Worm (Caenorhabditis elegans) whole organism, L4 larva: ENCODE measurements around the gene cdk-1.

ENCODE experiments used
- D1046.2 ChIP-seq: fragments of 200-800 bp; sonication (Bioruptor generic); IDR thresholded peaks from 2 replicates; pipeline ENCODE4 v1.3.6; 2022; ENCODE audit warnings: missing genetic modification characterization, missing compliant biosample characterization
- T26A8.4 ChIP-seq: fragments of 200-800 bp; sonication (Bioruptor generic); IDR thresholded peaks from 2 replicates; pipeline ENCODE4 v1.3.6; 2022; ENCODE audit warnings: missing genetic modification characterization, missing compliant biosample characterization
- Y5F2A.4 ChIP-seq: fragments of 200-800 bp; sonication (Bioruptor generic); optimal IDR thresholded peaks from 2 replicates; lab custom pipeline; 2018; ENCODE audit warnings: mild to moderate bottlenecking, missing genetic modification characterization, missing compliant biosample characterization
- ZK337.2 ChIP-seq: fragments of 200-800 bp; sonication (Bioruptor generic); IDR thresholded peaks from 2 replicates; pipeline ENCODE4 v1.3.6; 2022; ENCODE audit warnings: missing genetic modification reagents, missing genetic modification characterization, missing compliant biosample characterization
- ama-1 ChIP-seq: fragments of 150-350 bp; optimal IDR thresholded peaks from 2 replicates; lab custom pipeline; 2014; ENCODE audit warnings: inconsistent platforms, mixed read lengths
- arid-1 ChIP-seq: fragments of 200-800 bp; sonication (Bioruptor generic); conservative IDR thresholded peaks from 2 replicates; pipeline ENCODE4 v1.3.6; 2022; ENCODE audit warnings: missing genetic modification reagents, missing genetic modification characterization, missing compliant biosample characterization
- attf-4 ChIP-seq: sonication (generic microtip); optimal IDR thresholded peaks from 3 replicates; lab custom pipeline; 2017; ENCODE audit warnings: missing biosample characterization, missing genetic modification characterization
- ceh-62 ChIP-seq: sonication (generic microtip); optimal IDR thresholded peaks from 2 replicates; lab custom pipeline; 2017; ENCODE audit warnings: missing biosample characterization, missing genetic modification characterization
- daf-16 ChIP-seq, 3 experiments: sonication (generic microtip); optimal IDR thresholded peaks; 2 replicates each; lab custom pipeline; 2016 to 2017; ENCODE audit warnings: missing genetic modification characterization in 3 of 3, missing genetic modification reagents in 3 of 3, mild to moderate bottlenecking in 2 of 3, missing compliant biosample characterization in 2 of 3, missing biosample characterization in 1 of 3, moderate library complexity in 1 of 3
- daf-19 ChIP-seq: fragments of 200-800 bp; sonication (Bioruptor generic); conservative IDR thresholded peaks from 2 replicates; pipeline ENCODE4 v1.3.6; 2022; ENCODE audit warnings: missing genetic modification characterization, missing compliant biosample characterization
- dpl-1 ChIP-seq: fragments of 150-350 bp; optimal IDR thresholded peaks from 2 replicates; lab custom pipeline; 2014; ENCODE audit warnings: missing biosample characterization, missing genetic modification reagents, missing genetic modification characterization
- duxl-1 ChIP-seq: sonication (generic microtip); optimal IDR thresholded peaks from 2 replicates; lab custom pipeline; 2016; ENCODE audit warnings: mild to moderate bottlenecking, missing genetic modification characterization, moderate library complexity, missing compliant biosample characterization; ENCODE audit not compliant: poor library complexity
- gei-8 ChIP-seq: fragments of 200-800 bp; sonication (Bioruptor generic); optimal IDR thresholded peaks from 2 replicates; lab custom pipeline; 2018; ENCODE audit warnings: mild to moderate bottlenecking, missing genetic modification characterization, missing compliant biosample characterization
- hlh-30 ChIP-seq: sonication (generic microtip); optimal IDR thresholded peaks from 2 replicates; lab custom pipeline; 2017; ENCODE audit warnings: antibody characterized with exemption, mild to moderate bottlenecking, missing genetic modification characterization, missing compliant biosample characterization; ENCODE audit not compliant: insufficient read depth
- hmg-1.1 ChIP-seq: fragments of 200-800 bp; sonication (Bioruptor generic); IDR thresholded peaks from 2 replicates; pipeline ENCODE4 v1.3.6; 2022; ENCODE audit warnings: missing genetic modification reagents, missing genetic modification characterization, missing compliant biosample characterization
- lir-3 ChIP-seq: sonication (generic microtip); optimal IDR thresholded peaks from 2 replicates; lab custom pipeline; 2016; ENCODE audit warnings: mild to moderate bottlenecking, missing genetic modification characterization, missing compliant biosample characterization
- lsy-2 ChIP-seq, 2 experiments: fragments of 150-350 bp in 1 of 2; sonication (generic microtip) in 1 of 2; optimal IDR thresholded peaks; 2 replicates each; lab custom pipeline; 2014 to 2017; ENCODE audit warnings: missing biosample characterization in 2 of 2, missing genetic modification characterization in 2 of 2
- mdl-1 ChIP-seq, 2 experiments: fragments of 150-350 bp in 1 of 2; sonication (generic microtip) in 1 of 2; optimal IDR thresholded peaks; 2 replicates each; lab custom pipeline; 2014 to 2017; ENCODE audit warnings: missing biosample characterization in 2 of 2, missing genetic modification characterization in 2 of 2
- mdt-29 ChIP-seq: fragments of 200-800 bp; sonication (Bioruptor generic); IDR thresholded peaks from 2 replicates; pipeline ENCODE4 v1.3.6; 2022; ENCODE audit warnings: missing genetic modification reagents, missing genetic modification characterization, missing compliant biosample characterization
- mxl-3 ChIP-seq: fragments of 200-800 bp; sonication (Bioruptor generic); optimal IDR thresholded peaks from 2 replicates; lab custom pipeline; 2018; ENCODE audit warnings: mild to moderate bottlenecking, missing genetic modification characterization, missing compliant biosample characterization
- nhr-11 ChIP-seq: fragments of 150-350 bp; optimal IDR thresholded peaks from 2 replicates; lab custom pipeline; 2014; ENCODE audit warnings: missing biosample characterization, missing genetic modification characterization
- nhr-237 ChIP-seq: sonication (generic microtip); optimal IDR thresholded peaks from 2 replicates; lab custom pipeline; 2017; ENCODE audit warnings: missing biosample characterization, missing genetic modification characterization
- nhr-25 ChIP-seq: sonication (generic microtip); optimal IDR thresholded peaks from 2 replicates; lab custom pipeline; 2017; ENCODE audit warnings: missing genetic modification characterization, mild to moderate bottlenecking, missing compliant biosample characterization, antibody characterized with exemption, moderate library complexity, borderline replicate concordance; ENCODE audit not compliant: insufficient read depth
- nhr-28 ChIP-seq: fragments of 150-350 bp; optimal IDR thresholded peaks from 2 replicates; lab custom pipeline; 2014; ENCODE audit warnings: missing biosample characterization, missing genetic modification characterization
- nhr-76 ChIP-seq: fragments of 150-350 bp; optimal IDR thresholded peaks from 2 replicates; lab custom pipeline; 2014; ENCODE audit warnings: missing biosample characterization, missing genetic modification characterization
- rbr-2 ChIP-seq: sonication (generic microtip); optimal IDR thresholded peaks from 2 replicates; lab custom pipeline; 2016; ENCODE audit warnings: missing genotype, missing genetic modification characterization, missing compliant biosample characterization
- sdz-12 ChIP-seq: fragments of 200-800 bp; sonication (Bioruptor generic); optimal IDR thresholded peaks from 2 replicates; lab custom pipeline; 2018; ENCODE audit warnings: mild to moderate bottlenecking, missing genetic modification characterization, missing compliant biosample characterization
- snpc-1.2 ChIP-seq: fragments of 200-800 bp; sonication (Bioruptor generic); IDR thresholded peaks from 2 replicates; pipeline ENCODE4 v1.3.6; 2022; ENCODE audit warnings: missing genetic modification reagents, missing genetic modification characterization, missing compliant biosample characterization
- snpc-4 ChIP-seq: fragments of 150-350 bp; optimal IDR thresholded peaks from 2 replicates; lab custom pipeline; 2014; ENCODE audit warnings: missing biosample characterization, missing genetic modification characterization
- spr-1 ChIP-seq: sonication (generic microtip); optimal IDR thresholded peaks from 2 replicates; lab custom pipeline; 2016; ENCODE audit warnings: mild to moderate bottlenecking, missing genetic modification characterization, missing compliant biosample characterization
- spr-3 ChIP-seq: fragments of 200-800 bp; sonication (Bioruptor generic); optimal IDR thresholded peaks from 2 replicates; lab custom pipeline; 2018; ENCODE audit warnings: mild to moderate bottlenecking, missing genetic modification characterization, missing compliant biosample characterization
- tag-97 ChIP-seq: fragments of 200-800 bp; sonication (Bioruptor generic); IDR thresholded peaks from 2 replicates; pipeline ENCODE4 v1.3.6; 2022; ENCODE audit warnings: missing genetic modification characterization, missing compliant biosample characterization
- tra-1 ChIP-seq: fragments of 200-800 bp; sonication (Bioruptor generic); IDR thresholded peaks from 2 replicates; pipeline ENCODE4 v1.3.6; 2022; ENCODE audit warnings: missing genetic modification reagents, missing genetic modification characterization, missing compliant biosample characterization
- unc-130 ChIP-seq: sonication (generic microtip); optimal IDR thresholded peaks from 2 replicates; lab custom pipeline; 2016; ENCODE audit warnings: missing genetic modification reagents, missing genetic modification characterization, missing compliant biosample characterization
- unc-39 ChIP-seq: sonication (generic microtip); optimal IDR thresholded peaks from 2 replicates; lab custom pipeline; 2017; ENCODE audit warnings: missing biosample characterization, missing genetic modification characterization
- unc-62 ChIP-seq, 3 experiments: fragments of 150-350 bp in 1 of 3; sonication (generic microtip); optimal IDR thresholded peaks in 2 of 3; peaks in 1 of 3; 1 replicate in 1 of 3; 2 replicates in 2 of 3; lab custom pipeline; 2014 to 2017; ENCODE audit warnings: missing biosample characterization in 3 of 3, missing genetic modification characterization in 3 of 3, missing genetic modification reagents in 3 of 3, missing genotype in 1 of 3
- vab-7 ChIP-seq: fragments of 200-800 bp; sonication (Bioruptor generic); IDR thresholded peaks from 2 replicates; pipeline ENCODE4 v1.3.6; 2022; ENCODE audit warnings: missing genetic modification reagents, missing genetic modification characterization, missing compliant biosample characterization
- zag-1 ChIP-seq: fragments of 150-350 bp; optimal IDR thresholded peaks from 2 replicates; lab custom pipeline; 2014; ENCODE audit warnings: missing biosample characterization, missing genetic modification characterization
- zfp-2 ChIP-seq: sonication (generic microtip); optimal IDR thresholded peaks from 2 replicates; lab custom pipeline; 2016; ENCODE audit warnings: mild to moderate bottlenecking, missing genetic modification characterization, missing compliant biosample characterization
- zip-2 ChIP-seq: fragments of 150-350 bp; optimal IDR thresholded peaks from 2 replicates; lab custom pipeline; 2014; ENCODE audit warnings: missing biosample characterization, missing genetic modification characterization
- ztf-7 ChIP-seq: fragments of 150-350 bp; optimal IDR thresholded peaks from 2 replicates; lab custom pipeline; 2014; ENCODE audit warnings: missing biosample characterization, missing genetic modification characterization

The cdk-1 gene

DNA sequence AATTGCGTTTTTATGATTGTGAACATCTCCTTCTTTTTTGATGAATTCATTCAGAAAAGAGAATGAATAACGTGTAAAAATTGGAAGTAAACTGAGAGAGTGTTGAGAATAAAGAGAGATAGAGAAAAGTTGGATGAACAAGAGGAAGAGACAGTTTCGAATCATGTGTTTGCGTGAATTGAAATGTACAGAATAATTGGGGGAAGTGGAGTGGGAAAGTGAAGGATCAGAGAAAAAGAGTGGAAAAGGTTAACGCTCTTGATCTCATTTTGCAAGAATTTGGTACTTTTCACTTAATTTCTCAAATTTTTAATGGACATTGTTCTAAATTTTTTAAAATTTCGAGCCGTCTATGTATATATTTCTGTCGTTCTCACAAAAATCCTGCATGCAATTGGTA, 13.9 kb upstream of the cdk-1 start:
- TF ChIP-seq T26A8.4 (GFP tag; lab: Robert Waterston, UW), result no peak
- TF ChIP-seq unc-62 (GFP tag; optimal IDR thresholded peaks at IDR 0.05 in 1 of 2; lab: Kevin White, UChicago), result peak in 1 of 2 experiments; percentile 55
- TF ChIP-seq unc-62 (tag; optimal IDR thresholded peaks at IDR 0.05; lab: Kevin White, UChicago), result no peak
- TF ChIP-seq daf-19 (GFP tag; lab: Robert Waterston, UW), result no peak
- TF ChIP-seq mxl-3, result no peak

- TF ChIP-seq snpc-4 (tag; lab: Kevin White, UChicago), result no peak
- no peak for TF ChIP-seq zip-2 (tag; lab: Kevin White, UChicago)
- TF ChIP-seq zag-1, result no peak
- no peak for TF ChIP-seq unc-130 (GFP tag; lab: Kevin White, UChicago)
- no peak for TF ChIP-seq nhr-76 (tag; lab: Kevin White, UChicago)
Measured at ce11 chrIII:9734030-9734429, 13.2 kb upstream of the cdk-1 start.

DNA sequence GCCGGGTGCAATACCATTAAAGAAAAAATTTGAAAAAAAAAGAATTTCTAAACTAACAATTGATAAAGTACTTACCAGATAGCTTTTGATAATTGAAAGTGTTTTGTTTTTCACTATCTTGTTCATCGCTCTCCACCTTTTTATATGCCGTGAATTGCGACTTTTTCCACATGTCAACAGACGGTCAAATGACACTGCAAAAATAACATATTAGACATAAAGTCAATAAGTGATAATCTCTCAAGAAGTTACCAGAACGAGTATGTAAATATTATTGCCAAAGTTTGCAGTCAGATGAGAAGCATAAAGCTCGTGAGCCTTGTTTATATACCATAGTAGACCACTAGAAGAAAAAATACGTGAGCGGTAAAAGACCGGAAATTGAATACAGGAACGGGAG, 11.4 kb upstream of the cdk-1 start, which contains the start of gene dao-6:
dao-6 (minus strand) TSS at position 345 of the 400 bp plus-strand sequence.
- TF ChIP-seq daf-16 (GFP tag; optimal IDR thresholded peaks at IDR 0.05; lab: Kevin White, UChicago) (no peak), daf-16 (tag; optimal IDR thresholded peaks at IDR 0.05; lab: Kevin White, UChicago) (peak; percentile 62), ceh-62 (tag; lab: Kevin White, UChicago) (no peak)

- no peak for TF ChIP-seq arid-1
- TF ChIP-seq vab-7 (GFP tag; lab: Robert Waterston, UW), result no peak
- TF ChIP-seq hmg-1.1 (GFP tag; lab: Robert Waterston, UW), result no peak
- no peak for TF ChIP-seq mxl-3
- TF ChIP-seq sdz-12 (GFP tag; lab: Kevin White, UChicago), result no peak
- TF ChIP-seq nhr-11, result no peak
- TF ChIP-seq zip-2 (tag; lab: Kevin White, UChicago), result no peak
- TF ChIP-seq dpl-1 (GFP tag; lab: Kevin White, UChicago), result no peak
- no peak for TF ChIP-seq nhr-237
- TF ChIP-seq zfp-2, result no peak
- TF ChIP-seq ztf-7 (tag; lab: Kevin White, UChicago), result no peak
- TF ChIP-seq spr-1, result no peak
- TF ChIP-seq D1046.2 (GFP tag; lab: Robert Waterston, UW), result no peak
- no peak for TF ChIP-seq Y5F2A.4 (GFP tag; lab: Kevin White, UChicago)
Measured at ce11 chrIII:9738954-9739353, 8.3 kb upstream of the cdk-1 start, which contains the start of gene hlh-4. Gene hlh-4, minus strand, starts transcription at chrIII:9739054.

ce11 chrIII:9740663-9741062, 6.6 kb upstream of the cdk-1 start:
- no peak for TF ChIP-seq rbr-2 (tag; lab: Kevin White, UChicago)
- no peak for TF ChIP-seq ZK337.2 (GFP tag; lab: Robert Waterston, UW)
- TF ChIP-seq hlh-30, result no peak
- peak in 1 of 2 experiments; percentile 87 for TF ChIP-seq unc-62 (GFP tag; optimal IDR thresholded peaks at IDR 0.05 in 1 of 2; lab: Kevin White, UChicago)
- TF ChIP-seq unc-62 (tag; optimal IDR thresholded peaks at IDR 0.05; lab: Kevin White, UChicago), result no peak
- no peak for TF ChIP-seq mdl-1 (tag; optimal IDR thresholded peaks at IDR 0.05; lab: Kevin White, UChicago)
- peak; percentile 15 for TF ChIP-seq nhr-28 (tag; lab: Kevin White, UChicago)
- TF ChIP-seq lsy-2 (tag; optimal IDR thresholded peaks at IDR 0.05; lab: Kevin White, UChicago), result peak in 1 of 2 experiments; percentile 28
- no peak for TF ChIP-seq nhr-25 (tag; lab: Kevin White, UChicago)
- TF ChIP-seq, all 104 proteins: peak for 3

DNA sequence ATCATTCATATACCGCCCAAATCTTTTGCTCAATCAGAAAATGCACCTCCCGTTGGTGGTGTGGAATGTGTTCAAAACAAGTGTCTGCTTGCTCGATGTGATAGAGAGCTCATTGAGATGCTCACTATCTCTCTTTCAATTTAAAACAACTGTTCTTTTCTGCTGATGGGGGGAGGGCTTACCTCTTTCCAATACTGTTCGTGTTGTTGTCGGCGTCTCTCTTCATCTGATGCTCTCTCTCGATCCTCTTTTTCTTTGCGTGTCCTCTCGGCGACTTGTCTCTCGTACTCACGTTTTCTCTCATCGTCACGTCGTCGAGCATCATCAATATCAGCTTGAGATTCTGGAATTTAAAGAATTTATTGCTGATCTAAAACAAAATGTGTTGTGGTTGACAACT, 5.3 kb upstream of the cdk-1 start:
- peak in 1 of 2 experiments; percentile 93 for TF ChIP-seq daf-16 (GFP tag; optimal IDR thresholded peaks at IDR 0.05; lab: Kevin White, UChicago)
- no peak for TF ChIP-seq daf-16 (tag; optimal IDR thresholded peaks at IDR 0.05; lab: Kevin White, UChicago)
- TF ChIP-seq attf-4 (tag; lab: Kevin White, UChicago), result no peak
- peak; percentile 59 for TF ChIP-seq nhr-11
- TF ChIP-seq mdt-29 (GFP tag; lab: Robert Waterston, UW), result no peak
- TF ChIP-seq snpc-1.2 (GFP tag; lab: Robert Waterston, UW), result no peak
- no peak for TF ChIP-seq gei-8
- TF ChIP-seq tra-1 (GFP tag; lab: Robert Waterston, UW), result no peak
- TF ChIP-seq ceh-62 (tag; lab: Kevin White, UChicago), result no peak
- no peak for TF ChIP-seq spr-3
- no peak for TF ChIP-seq unc-39 (tag; lab: Kevin White, UChicago)
- no peak for TF ChIP-seq tag-97 (GFP tag; lab: Robert Waterston, UW)
- TF ChIP-seq lir-3, result no peak
- TF ChIP-seq hlh-30, result peak; percentile 7
- no peak for TF ChIP-seq arid-1
- TF ChIP-seq duxl-1, result no peak
- no peak for TF ChIP-seq ama-1 (lab: Kevin White, UChicago)
